Worm (Caenorhabditis elegans) whole organism, young adult: Measurements from ENCODE around the gene gex-5.

Experiments used
- cebp-1 ChIP-seq, 2 experiments: fragments of 200-800 bp in 1 of 2; sonication (Bioruptor generic) in 1 of 2; sonication (generic microtip) in 1 of 2; IDR thresholded peaks in 1 of 2; optimal IDR thresholded peaks in 1 of 2; 2 replicates each; pipeline versions ENCODE4 v1.3.6 to Lab custom; 2017 to 2022; ENCODE audit warnings: missing compliant biosample characterization in 2 of 2, missing genetic modification characterization in 2 of 2, mild to moderate bottlenecking in 1 of 2, missing genetic modification reagents in 1 of 2, moderate library complexity in 1 of 2
- pha-4 ChIP-seq: fragments of 150-350 bp; sonication (generic microtip); optimal IDR thresholded peaks from 2 replicates; lab custom pipeline; 2014; ENCODE audit warnings: missing biosample characterization, missing genetic modification reagents, missing genetic modification characterization
- xnd-1 ChIP-seq: sonication (generic microtip); optimal IDR thresholded peaks from 2 replicates; lab custom pipeline; 2016; ENCODE audit warnings: missing genotype, missing genetic modification reagents, missing genetic modification characterization, missing compliant biosample characterization

- TF ChIP-seq cebp-1 (GFP tag; IDR thresholded peaks at IDR 0.05; lab: Robert Waterston, UW) (no peak), cebp-1 (tag; optimal IDR thresholded peaks at IDR 0.05; lab: Kevin White, UChicago) (no peak), pha-4 (tag; lab: Kevin White, UChicago) (no peak), xnd-1 (no peak)
These were observed 3.8 kb downstream of the gex-5 start, which contains the start of gene B0393.7 for ce11 chrIII:4778003-4778402.
